Fruit fly (Drosophila melanogaster): ENCODE measurements around the gene Peritrophin-15b.

Peritrophin-15b gene

DNA sequence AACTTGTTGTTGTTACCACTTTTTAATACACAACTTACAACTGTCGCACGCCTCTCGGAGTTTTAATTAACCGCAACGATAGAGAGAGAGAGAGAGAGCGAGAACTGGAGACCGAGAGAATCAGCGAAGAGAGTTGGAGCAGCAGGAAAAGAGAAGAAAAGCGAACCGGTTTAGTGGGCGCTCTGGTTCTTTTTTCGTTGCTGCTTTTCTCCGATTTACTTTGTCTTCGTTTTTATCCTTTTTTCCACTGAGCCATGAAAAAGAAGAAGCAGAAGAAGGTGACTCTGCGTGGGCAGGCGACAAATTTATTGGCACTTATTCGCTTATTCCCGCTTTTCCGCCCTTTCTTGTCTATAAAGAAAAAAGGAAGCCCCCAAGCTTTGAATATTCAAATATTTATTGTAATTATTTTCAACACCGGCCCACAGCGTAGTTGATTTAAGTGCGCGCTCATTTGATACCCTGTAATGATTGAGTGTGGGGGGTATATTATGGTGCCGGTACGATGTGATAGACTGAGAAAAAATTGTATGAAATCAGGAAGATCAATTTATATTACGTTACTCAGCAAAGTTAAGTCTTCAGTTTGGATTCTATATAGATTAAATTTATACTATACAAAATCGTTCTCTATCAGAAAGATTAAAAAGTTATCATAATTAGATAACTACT, 25.7 kb upstream of the Peritrophin-15b start (continued):
- TF ChIP-seq CG33557 (GFP tag; optimal IDR thresholded peaks at IDR 0.05) (no peak), maf-S (GFP tag; optimal IDR thresholded peaks at IDR 0.05) (no peak), zen (tag; optimal IDR thresholded peaks at IDR 0.05) (no peak), CG11723 (GFP tag; optimal IDR thresholded peaks at IDR 0.05) (no peak), ci (GFP tag; IDR thresholded peaks at IDR 0.05) (no peak), ac (GFP tag; optimal IDR thresholded peaks at IDR 0.05) (no peak), Abd-B (GFP tag; optimal IDR thresholded peaks at IDR 0.05) (no peak), CG30403 (GFP tag; optimal IDR thresholded peaks at IDR 0.05) (peak; percentile 8), CG6813 (GFP tag; optimal IDR thresholded peaks at IDR 0.05) (no peak), CG10462 (GFP tag; optimal IDR thresholded peaks at IDR 0.05) (no peak), Adf1 (GFP tag; IDR thresholded peaks at IDR 0.05) (no peak), CG4282 (GFP tag; optimal IDR thresholded peaks at IDR 0.05) (no peak), BtbVII (GFP tag; optimal IDR thresholded peaks at IDR 0.05) (no peak), otp (GFP tag; IDR thresholded peaks at IDR 0.05) (no peak), CG8765 (GFP tag; IDR thresholded peaks at IDR 0.05) (no peak), CG8944 (GFP tag; optimal IDR thresholded peaks at IDR 0.05) (no peak), hbn (GFP tag; IDR thresholded peaks at IDR 0.05; ENCODE audit: partially characterized antibody) (no peak), CoRest (tag; optimal IDR thresholded peaks at IDR 0.05) (peak; percentile 16), jigr1 (GFP tag; IDR thresholded peaks at IDR 0.05) (no peak), gem (tag; optimal IDR thresholded peaks at IDR 0.05) (peak; percentile 45), gce (GFP tag; IDR thresholded peaks at IDR 0.05) (no peak), CG11696 (GFP tag; IDR thresholded peaks at IDR 0.05) (no peak), CG13296 (GFP tag; optimal IDR thresholded peaks at IDR 0.05) (no peak), chif (GFP tag; optimal IDR thresholded peaks at IDR 0.05) (no peak), CG15514 (GFP tag; optimal IDR thresholded peaks at IDR 0.05) (no peak), crc (GFP tag; optimal IDR thresholded peaks at IDR 0.05) (no peak), lmd (GFP tag; IDR thresholded peaks at IDR 0.05) (no peak), sens-2 (GFP tag; IDR thresholded peaks at IDR 0.05) (no peak), Dbx (GFP tag; IDR thresholded peaks at IDR 0.05) (no peak), wek (GFP tag; optimal IDR thresholded peaks at IDR 0.05) (no peak), Oli (tag; optimal IDR thresholded peaks at IDR 0.05) (peak; percentile 17), br (optimal IDR thresholded peaks at IDR 0.05) (no peak), hth (optimal IDR thresholded peaks at IDR 0.05) (no peak), CG9437 (GFP tag; optimal IDR thresholded peaks at IDR 0.05) (no peak), CG9817 (tag; optimal IDR thresholded peaks at IDR 0.05) (no peak), ham (GFP tag; IDR thresholded peaks at IDR 0.05) (no peak), nerfin-1 (tag; optimal IDR thresholded peaks at IDR 0.05) (no peak), mirr (GFP tag; optimal IDR thresholded peaks at IDR 0.05) (no peak), bowl (GFP tag; IDR thresholded peaks at IDR 0.05) (no peak), yki (optimal IDR thresholded peaks at IDR 0.05) (peak; percentile 14), fu2 (GFP tag; optimal IDR thresholded peaks at IDR 0.05) (no peak), stc (GFP tag; IDR thresholded peaks at IDR 0.05) (no peak), nau (GFP tag; optimal IDR thresholded peaks at IDR 0.05) (no peak), phol (tag; optimal IDR thresholded peaks at IDR 0.05) (no peak), CG14441 (GFP tag; IDR thresholded peaks at IDR 0.05) (no peak), CG13894 (tag; optimal IDR thresholded peaks at IDR 0.05) (no peak), HLH54F (GFP tag; optimal IDR thresholded peaks at IDR 0.05) (no peak), CG10321 (GFP tag; IDR thresholded peaks at IDR 0.05) (no peak), CG4360 (GFP tag; IDR thresholded peaks at IDR 0.05) (0 out of 2 replicates have a peak, but pooled peaks have one; percentile 28), kay (GFP tag; optimal IDR thresholded peaks at IDR 0.05) (no peak), chm (GFP tag; IDR thresholded peaks at IDR 0.05) (peak; percentile 31; the same call in 1 of the 2 replicates), dm (GFP tag; optimal IDR thresholded peaks at IDR 0.05) (no peak)
